Fruit fly (Drosophila melanogaster): ENCODE results near the gene Ada2b.

dm6 chr3R:8261634-8262033, 21.3 kb upstream of the Ada2b start:
- TF ChIP-seq pan (optimal IDR thresholded peaks at IDR 0.05) (no peak), usp (GFP tag; optimal IDR thresholded peaks at IDR 0.05) (no peak), psq (optimal IDR thresholded peaks at IDR 0.05) (no peak)
